Fruit fly (Drosophila melanogaster) whole organism, prepupa: Measurements from ENCODE around the gene Set.

Source experiments
- Blimp-1 ChIP-seq: fragments of 200-800 bp; sonication (Bioruptor generic); optimal IDR thresholded peaks from 3 replicates; lab custom pipeline; 2017; ENCODE audit warnings: missing biosample characterization, missing genetic modification characterization, mild to moderate bottlenecking, moderate library complexity, missing genetic modification reagents
- CG10631 ChIP-seq: fragments of 200-800 bp; sonication (Bioruptor generic); optimal IDR thresholded peaks from 2 replicates; lab custom pipeline; 2016; ENCODE audit warnings: missing biosample characterization, missing genetic modification characterization
- CG10669 ChIP-seq: fragments of 200-800 bp; sonication (Bioruptor generic); optimal IDR thresholded peaks from 3 replicates; lab custom pipeline; 2018; ENCODE audit warnings: missing biosample characterization, mild to moderate bottlenecking, missing genetic modification characterization, moderate library complexity
- CG11294 ChIP-seq: fragments of 200-800 bp; sonication (Bioruptor generic); IDR thresholded peaks from 2 replicates; pipeline ENCODE4 v1.3.6; 2022; ENCODE audit warnings: missing biosample characterization, missing genetic modification characterization
- CG11762 ChIP-seq: fragments of 200-800 bp; sonication (Bioruptor generic); optimal IDR thresholded peaks from 3 replicates; lab custom pipeline; 2016; ENCODE audit warnings: missing biosample characterization, missing genetic modification characterization; ENCODE audit not compliant: insufficient read depth
- CG11902 ChIP-seq: fragments of 200-800 bp; sonication (Bioruptor generic); optimal IDR thresholded peaks from 3 replicates; lab custom pipeline; 2016; ENCODE audit warnings: missing biosample characterization, missing genetic modification characterization
- CG15336 ChIP-seq: fragments of 200-800 bp; sonication (Bioruptor generic); IDR thresholded peaks from 2 replicates; pipeline ENCODE4 v1.3.6; 2022; ENCODE audit warnings: missing biosample characterization, missing genetic modification characterization
- CG1621 ChIP-seq: fragments of 200-800 bp; sonication (Bioruptor generic); optimal IDR thresholded peaks from 3 replicates; lab custom pipeline; 2018; ENCODE audit warnings: missing biosample characterization, mild to moderate bottlenecking, missing genetic modification characterization
- CG16779 ChIP-seq: fragments of 200-800 bp; sonication (Bioruptor generic); optimal IDR thresholded peaks from 3 replicates; lab custom pipeline; 2017; ENCODE audit warnings: missing biosample characterization, mild to moderate bottlenecking, missing genetic modification characterization
- CG3032 ChIP-seq: fragments of 200-800 bp; optimal IDR thresholded peaks from 2 replicates; lab custom pipeline; 2019; ENCODE audit warnings: missing biosample characterization, mild to moderate bottlenecking, missing genetic modification characterization, moderate library complexity
- CG32006 ChIP-seq: fragments of 200-800 bp; sonication (Bioruptor generic); optimal IDR thresholded peaks from 3 replicates; lab custom pipeline; 2017; ENCODE audit warnings: missing biosample characterization, mild to moderate bottlenecking, missing genetic modification characterization
- CG34406 ChIP-seq: fragments of 200-800 bp; sonication (Bioruptor generic); optimal IDR thresholded peaks from 3 replicates; lab custom pipeline; 2016; ENCODE audit warnings: missing biosample characterization, missing genetic modification characterization
- CG6276 ChIP-seq: fragments of 200-800 bp; sonication (Bioruptor generic); optimal IDR thresholded peaks from 2 replicates; lab custom pipeline; 2017; ENCODE audit warnings: missing biosample characterization, mild to moderate bottlenecking, missing genetic modification characterization
- CG6792 ChIP-seq: fragments of 200-800 bp; sonication (Bioruptor generic); optimal IDR thresholded peaks from 3 replicates; lab custom pipeline; 2016; ENCODE audit warnings: missing biosample characterization, missing genetic modification characterization
- CG6808 ChIP-seq: fragments of 200-800 bp; sonication (Bioruptor generic); optimal IDR thresholded peaks from 3 replicates; lab custom pipeline; 2017; ENCODE audit warnings: missing biosample characterization, missing genetic modification characterization, mild to moderate bottlenecking, moderate library complexity, missing genetic modification reagents
- CG6854 ChIP-seq: fragments of 200-800 bp; sonication (Bioruptor generic); optimal IDR thresholded peaks from 2 replicates; lab custom pipeline; 2017; ENCODE audit warnings: missing biosample characterization, mild to moderate bottlenecking, missing genetic modification characterization
- CG7368 ChIP-seq: fragments of 200-800 bp; sonication (Bioruptor generic); optimal IDR thresholded peaks from 3 replicates; lab custom pipeline; 2016; ENCODE audit warnings: missing biosample characterization, missing genetic modification characterization
- CG8319 ChIP-seq: fragments of 200-800 bp; sonication (Bioruptor generic); optimal IDR thresholded peaks from 3 replicates; lab custom pipeline; 2016; ENCODE audit warnings: missing biosample characterization, missing genetic modification characterization
- CG9139 ChIP-seq: fragments of 200-800 bp; sonication (Bioruptor generic); optimal IDR thresholded peaks from 3 replicates; lab custom pipeline; 2017; ENCODE audit warnings: missing biosample characterization, mild to moderate bottlenecking, missing genetic modification characterization
- Eip75B ChIP-seq: fragments of 200-800 bp; sonication (Bioruptor generic); optimal IDR thresholded peaks from 3 replicates; lab custom pipeline; 2016; ENCODE audit warnings: missing biosample characterization, missing genetic modification characterization
- Eip78C ChIP-seq: fragments of 200-800 bp; sonication (Bioruptor generic); peaks from one replicate; lab custom pipeline; 2016; ENCODE audit warnings: missing biosample characterization, missing genetic modification characterization
- Eip93F ChIP-seq: fragments of 200-800 bp; sonication (Bioruptor generic); optimal IDR thresholded peaks from 2 replicates; lab custom pipeline; 2016; ENCODE audit warnings: missing biosample characterization, mild to moderate bottlenecking, missing genetic modification characterization
- Ets96B ChIP-seq: fragments of 200-800 bp; optimal IDR thresholded peaks from 2 replicates; lab custom pipeline; 2019; ENCODE audit warnings: missing biosample characterization, mild to moderate bottlenecking, missing genetic modification characterization, moderate library complexity
- Gug ChIP-seq: fragments of 200-800 bp; sonication (Bioruptor generic); IDR thresholded peaks from 2 replicates; pipeline ENCODE4 v1.3.6; 2022; ENCODE audit warnings: missing biosample characterization, missing genetic modification characterization
- Hr39 ChIP-seq: fragments of 200-800 bp; sonication (Bioruptor generic); optimal IDR thresholded peaks from 2 replicates; lab custom pipeline; 2016; ENCODE audit warnings: missing biosample characterization, missing genetic modification characterization
- Met ChIP-seq: fragments of 200-800 bp; sonication (Bioruptor generic); optimal IDR thresholded peaks from 3 replicates; lab custom pipeline; 2016; ENCODE audit warnings: missing biosample characterization, missing genetic modification characterization
- OdsH ChIP-seq: fragments of 200-800 bp; sonication (Bioruptor generic); optimal IDR thresholded peaks from 3 replicates; lab custom pipeline; 2016; ENCODE audit warnings: missing biosample characterization, missing genetic modification characterization
- Smox ChIP-seq: fragments of 200-800 bp; sonication (Bioruptor generic); optimal IDR thresholded peaks from 3 replicates; lab custom pipeline; 2016; ENCODE audit warnings: missing biosample characterization, missing genetic modification characterization
- Sox14 ChIP-seq: fragments of 200-800 bp; sonication (Bioruptor generic); optimal IDR thresholded peaks from 3 replicates; lab custom pipeline; 2016; ENCODE audit warnings: missing biosample characterization, missing genetic modification characterization
- Sox15 ChIP-seq: fragments of 200-800 bp; sonication (Bioruptor generic); optimal IDR thresholded peaks from 3 replicates; lab custom pipeline; 2016; ENCODE audit warnings: missing biosample characterization, missing genetic modification characterization
- achi ChIP-seq: fragments of 200-800 bp; sonication (Bioruptor generic); optimal IDR thresholded peaks from 3 replicates; lab custom pipeline; 2016; ENCODE audit warnings: missing biosample characterization, missing genetic modification characterization
- acj6 ChIP-seq: fragments of 200-800 bp; sonication (Bioruptor generic); optimal IDR thresholded peaks from 3 replicates; lab custom pipeline; 2016; ENCODE audit warnings: missing biosample characterization, missing genetic modification characterization
- cyc ChIP-seq: fragments of 200-800 bp; sonication (Bioruptor generic); optimal IDR thresholded peaks from 3 replicates; lab custom pipeline; 2016; ENCODE audit warnings: missing biosample characterization, missing genetic modification characterization
- dsx ChIP-seq: fragments of 200-800 bp; optimal IDR thresholded peaks from 3 replicates; lab custom pipeline; 2019; ENCODE audit warnings: missing biosample characterization, mild to moderate bottlenecking, missing genetic modification characterization, moderate library complexity; ENCODE audit not compliant: poor library complexity, severe bottlenecking
- eg ChIP-seq: fragments of 200-800 bp; sonication (Bioruptor generic); IDR thresholded peaks from 3 replicates; pipeline ENCODE4 v1.3.6; 2022; ENCODE audit warnings: missing biosample characterization, missing genetic modification characterization
- esn ChIP-seq: fragments of 200-800 bp; sonication (Bioruptor generic); optimal IDR thresholded peaks from 2 replicates; lab custom pipeline; 2016; ENCODE audit warnings: missing biosample characterization, mild to moderate bottlenecking, missing genetic modification characterization, moderate library complexity
- fd59A ChIP-seq: fragments of 200-800 bp; sonication (Bioruptor generic); optimal IDR thresholded peaks from 2 replicates; lab custom pipeline; 2017; ENCODE audit warnings: missing biosample characterization, mild to moderate bottlenecking, missing genetic modification characterization, missing genetic modification reagents
- fkh ChIP-seq: fragments of 200-800 bp; sonication (Bioruptor generic); optimal IDR thresholded peaks from 3 replicates; lab custom pipeline; 2017; ENCODE audit warnings: missing biosample characterization, mild to moderate bottlenecking, missing genetic modification characterization, moderate library complexity
- lz ChIP-seq: fragments of 200-800 bp; sonication (Bioruptor generic); optimal IDR thresholded peaks from 3 replicates; lab custom pipeline; 2016; ENCODE audit warnings: missing biosample characterization, missing genetic modification characterization
- pdm3 ChIP-seq: fragments of 200-800 bp; sonication (Bioruptor generic); optimal IDR thresholded peaks from 3 replicates; lab custom pipeline; 2016; ENCODE audit warnings: missing biosample characterization, missing genetic modification characterization
- salr ChIP-seq, 2 experiments: fragments of 200-800 bp; sonication (Bioruptor generic); optimal IDR thresholded peaks; 3 replicates each; lab custom pipeline; 2016 to 2018; ENCODE audit warnings: missing biosample characterization in 2 of 2, missing genetic modification characterization in 2 of 2, mild to moderate bottlenecking in 1 of 2
- spab ChIP-seq: fragments of 200-800 bp; sonication (Bioruptor generic); optimal IDR thresholded peaks from 2 replicates; lab custom pipeline; 2017; ENCODE audit warnings: missing biosample characterization, mild to moderate bottlenecking, missing genetic modification characterization, missing genetic modification reagents
- ss ChIP-seq, 2 experiments: fragments of 200-800 bp; sonication (Bioruptor generic); optimal IDR thresholded peaks; 2 replicates in 1 of 2; 3 replicates in 1 of 2; lab custom pipeline; 2017 to 2018; ENCODE audit warnings: mild to moderate bottlenecking in 2 of 2, missing biosample characterization in 2 of 2, missing genetic modification characterization in 2 of 2, moderate library complexity in 1 of 2
- svp ChIP-seq: fragments of 200-800 bp; sonication (Bioruptor generic); peaks from one replicate; lab custom pipeline; 2016; ENCODE audit warnings: missing biosample characterization, missing genetic modification characterization
- topi ChIP-seq: fragments of 200-800 bp; sonication (Bioruptor generic); optimal IDR thresholded peaks from 3 replicates; lab custom pipeline; 2016; ENCODE audit warnings: missing biosample characterization, missing genetic modification characterization
- vri ChIP-seq: fragments of 200-800 bp; sonication (Bioruptor generic); optimal IDR thresholded peaks from 3 replicates; lab custom pipeline; 2016; ENCODE audit warnings: missing biosample characterization, mild to moderate bottlenecking, missing genetic modification characterization

Set gene

dm6 chr3R:15275158-15275623 is 11.8 kb downstream of the Set start, which contains the start of the genes Cp190 and CG4338 (continued):
- TF ChIP-seq Eip78C (GFP tag; lab: Kevin White, UChicago), result peak; percentile 99
- peak; percentile 96 for TF ChIP-seq fd59A (GFP tag; lab: Kevin White, UChicago)
- TF ChIP-seq CG6792 (GFP tag; lab: Kevin White, UChicago), result peak; percentile 96
- TF ChIP-seq Hr39 (GFP tag; lab: Kevin White, UChicago), result peak; percentile 93
- peak; percentile 97 for TF ChIP-seq topi (GFP tag; lab: Kevin White, UChicago)
- peak in 1 of 2 experiments; percentile 97 for TF ChIP-seq ss (GFP tag; optimal IDR thresholded peaks at IDR 0.05; lab: Kevin White, UChicago)
- TF ChIP-seq Sox14, result peak; percentile 97
- TF ChIP-seq acj6, result peak; percentile 97
- TF ChIP-seq Blimp-1 (GFP tag; lab: Kevin White, UChicago), result peak; percentile 93
- peak; percentile 96 for TF ChIP-seq Met (GFP tag; lab: Kevin White, UChicago)
- peak; percentile 98 for TF ChIP-seq CG15336 (GFP tag; lab: Robert Waterston, UW)
- TF ChIP-seq Sox15 (GFP tag; lab: Kevin White, UChicago), result peak; percentile 96

dm6 chr3R:15277926-15278869 is 14.8 kb downstream of the Set start, which contains the start of the genes MRG15 and Tm1:
Gene MRG15 (minus strand): TSS chr3R:15278109.
Gene Tm1 (plus strand): TSS chr3R:15278220.
- TF ChIP-seq Sox14 (peak; percentile 10), CG1621 (tag; lab: Kevin White, UChicago) (no peak), topi (GFP tag; lab: Kevin White, UChicago) (no peak), pdm3 (GFP tag; lab: Kevin White, UChicago) (no peak), Eip75B (GFP tag; lab: Kevin White, UChicago) (no peak), Hr39 (GFP tag; lab: Kevin White, UChicago) (peak; percentile 1), CG11902 (GFP tag; lab: Kevin White, UChicago) (no peak), Eip93F (no peak), cyc (no peak), CG10669 (GFP tag; lab: Kevin White, UChicago) (no peak), salr (GFP tag; optimal IDR thresholded peaks at IDR 0.05; lab: Kevin White, UChicago) (no peak), esn (no peak), svp (GFP tag; lab: Kevin White, UChicago) (peak; percentile 10), spab (GFP tag; lab: Kevin White, UChicago) (no peak), CG11762 (GFP tag; lab: Kevin White, UChicago) (no peak), vri (GFP tag; lab: Kevin White, UChicago) (peak; percentile 57), Met (GFP tag; lab: Kevin White, UChicago) (no peak), eg (GFP tag; lab: Robert Waterston, UW) (no peak), Ets96B (tag; lab: Kevin White, UChicago) (no peak), CG9139 (GFP tag; lab: Kevin White, UChicago) (no peak), Gug (GFP tag; lab: Robert Waterston, UW) (no peak), CG6276 (GFP tag; lab: Kevin White, UChicago) (no peak), CG32006 (no peak), achi (GFP tag; lab: Kevin White, UChicago) (no peak), lz (no peak), CG6808 (GFP tag; lab: Kevin White, UChicago) (no peak), CG34406 (GFP tag; lab: Kevin White, UChicago) (no peak), fd59A (GFP tag; lab: Kevin White, UChicago) (no peak), CG8319 (GFP tag; lab: Kevin White, UChicago) (no peak), fkh (peak; percentile 31), CG6854 (GFP tag; lab: Kevin White, UChicago) (no peak), CG10631 (GFP tag; lab: Kevin White, UChicago) (no peak), CG3032 (tag; lab: Kevin White, UChicago) (no peak), OdsH (no peak), dsx (GFP tag; lab: Kevin White, UChicago) (peak; percentile 91), CG11294 (GFP tag; lab: Robert Waterston, UW) (no peak), Smox (GFP tag; lab: Kevin White, UChicago) (no peak), Eip78C (GFP tag; lab: Kevin White, UChicago) (peak; percentile 56), CG16779 (tag; lab: Kevin White, UChicago) (no peak), CG7368 (GFP tag; lab: Kevin White, UChicago) (no peak)
